Fruit fly (Drosophila melanogaster) whole organism, embryonic: ENCODE measurements around the gene yellow-e.

Experiments used
- Abd-B ChIP-seq: fragments of 200-800 bp; sonication (Bioruptor generic); optimal IDR thresholded peaks from 2 replicates; lab custom pipeline; 2018; ENCODE audit warnings: missing biosample characterization, mild to moderate bottlenecking, missing genetic modification characterization, moderate library complexity
- B-H1 ChIP-seq: fragments of 200-800 bp; sonication (Bioruptor generic); IDR thresholded peaks from 3 replicates; pipeline ENCODE4 v1.3.6; 2022; ENCODE audit warnings: missing biosample characterization, missing genetic modification characterization
- CG11504 ChIP-seq: fragments of 200-800 bp; sonication (Bioruptor generic); optimal IDR thresholded peaks from 3 replicates; lab custom pipeline; 2019; ENCODE audit warnings: missing biosample characterization, mild to moderate bottlenecking, missing genetic modification characterization, moderate library complexity
- CG12155 ChIP-seq: fragments of 200-800 bp; sonication (Bioruptor generic); optimal IDR thresholded peaks from 3 replicates; lab custom pipeline; 2016; ENCODE audit warnings: missing biosample characterization, missing genetic modification characterization
- CG13296 ChIP-seq: fragments of 200-800 bp; sonication (Bioruptor generic); optimal IDR thresholded peaks from 3 replicates; lab custom pipeline; 2018; ENCODE audit warnings: missing biosample characterization, mild to moderate bottlenecking, missing genetic modification characterization
- CG15696 ChIP-seq: fragments of 200-800 bp; sonication (Bioruptor generic); optimal IDR thresholded peaks from 2 replicates; lab custom pipeline; 2019; ENCODE audit warnings: missing biosample characterization, mild to moderate bottlenecking, missing genetic modification characterization, moderate library complexity
- CG16815 ChIP-seq: fragments of 200-800 bp; sonication (Bioruptor generic); optimal IDR thresholded peaks from 3 replicates; lab custom pipeline; 2017; ENCODE audit warnings: missing biosample characterization, mild to moderate bottlenecking, missing genetic modification characterization
- CG17385 ChIP-seq: fragments of 200-800 bp; sonication (Bioruptor generic); optimal IDR thresholded peaks from 3 replicates; lab custom pipeline; 2018; ENCODE audit warnings: missing biosample characterization, mild to moderate bottlenecking, missing genetic modification characterization
- CG2202 ChIP-seq: fragments of 200-800 bp; sonication (Bioruptor generic); optimal IDR thresholded peaks from 2 replicates; lab custom pipeline; 2018; ENCODE audit warnings: missing biosample characterization, mild to moderate bottlenecking, missing genetic modification characterization
- CG3838 ChIP-seq: fragments of 200-800 bp; sonication (Bioruptor generic); optimal IDR thresholded peaks from 3 replicates; lab custom pipeline; 2016; ENCODE audit warnings: missing biosample characterization, missing genetic modification characterization
- CG4360 ChIP-seq: fragments of 200-800 bp; sonication (Bioruptor generic); IDR thresholded peaks from 2 replicates; pipeline ENCODE4 v1.3.6; 2022; ENCODE audit warnings: missing biosample characterization, missing genetic modification characterization
- CG4820 ChIP-seq: fragments of 200-800 bp; sonication (Bioruptor generic); optimal IDR thresholded peaks from 3 replicates; lab custom pipeline; 2016; ENCODE audit warnings: missing biosample characterization, missing genetic modification characterization
- CG6765 ChIP-seq: fragments of 200-800 bp; sonication (Bioruptor generic); optimal IDR thresholded peaks from 3 replicates; lab custom pipeline; 2017; ENCODE audit warnings: missing biosample characterization, mild to moderate bottlenecking, missing genetic modification characterization
- CG8388 ChIP-seq: fragments of 200-800 bp; sonication (Bioruptor generic); optimal IDR thresholded peaks from 2 replicates; lab custom pipeline; 2019; ENCODE audit warnings: missing biosample characterization, mild to moderate bottlenecking, missing genetic modification characterization, moderate library complexity
- CG8765 ChIP-seq: fragments of 200-800 bp; sonication (Bioruptor generic); IDR thresholded peaks from 2 replicates; pipeline ENCODE4 v1.3.6; 2022; ENCODE audit warnings: missing biosample characterization, missing genetic modification characterization
- CG8944 ChIP-seq: fragments of 200-800 bp; sonication (Bioruptor generic); optimal IDR thresholded peaks from 3 replicates; lab custom pipeline; 2016; ENCODE audit warnings: missing biosample characterization, missing genetic modification characterization
- CHES-1-like ChIP-seq: fragments of 200-800 bp; sonication (Bioruptor generic); optimal IDR thresholded peaks from 2 replicates; lab custom pipeline; 2016; ENCODE audit warnings: missing biosample characterization, missing genetic modification characterization
- D ChIP-seq, 2 experiments: fragments of 200-800 bp in 1 of 2; fragments of >200 bp in 1 of 2; sonication (Bioruptor generic) in 1 of 2; optimal IDR thresholded peaks; 2 replicates in 1 of 2; 3 replicates in 1 of 2; lab custom pipeline; 2017; ENCODE audit warnings: mild to moderate bottlenecking in 1 of 2, missing biosample characterization in 1 of 2, missing genetic modification characterization in 1 of 2, missing genetic modification reagents in 1 of 2
- Dek ChIP-seq: fragments of 200-800 bp; sonication (Bioruptor generic); optimal IDR thresholded peaks from 3 replicates; lab custom pipeline; 2019; ENCODE audit warnings: missing biosample characterization, mild to moderate bottlenecking, missing genetic modification characterization, moderate library complexity
- Dp ChIP-seq: fragments of 200-800 bp; sonication (Bioruptor generic); optimal IDR thresholded peaks from 2 replicates; lab custom pipeline; 2018; ENCODE audit warnings: missing biosample characterization, mild to moderate bottlenecking, missing genetic modification characterization, moderate library complexity
- HLH4C ChIP-seq: fragments of 200-800 bp; sonication (Bioruptor generic); IDR thresholded peaks from 3 replicates; pipeline ENCODE4 v1.3.6; 2022; ENCODE audit warnings: missing biosample characterization, missing genetic modification characterization; ENCODE audit not compliant: partially characterized antibody
- Hey ChIP-seq: fragments of 200-800 bp; sonication (Bioruptor generic); optimal IDR thresholded peaks from 3 replicates; lab custom pipeline; 2018; ENCODE audit warnings: missing biosample characterization, mild to moderate bottlenecking, missing genetic modification characterization
- Hsf ChIP-seq: fragments of 200-800 bp; sonication (Bioruptor generic); optimal IDR thresholded peaks from 3 replicates; lab custom pipeline; 2016; ENCODE audit warnings: missing biosample characterization, missing genetic modification characterization
- Kr ChIP-seq: fragments of 200-800 bp; sonication (Bioruptor generic); optimal IDR thresholded peaks from 2 replicates; lab custom pipeline; 2017; ENCODE audit warnings: missing biosample characterization, mild to moderate bottlenecking, missing genetic modification characterization
- NC2α ChIP-seq: fragments of 200-800 bp; sonication (Bioruptor generic); optimal IDR thresholded peaks from 2 replicates; lab custom pipeline; 2016; ENCODE audit warnings: missing biosample characterization, missing genetic modification characterization
- Neu2 ChIP-seq: fragments of 200-800 bp; sonication (Bioruptor generic); optimal IDR thresholded peaks from 3 replicates; lab custom pipeline; 2016; ENCODE audit warnings: missing biosample characterization, missing genetic modification characterization, borderline replicate concordance
- Optix ChIP-seq: fragments of 200-800 bp; sonication (Bioruptor generic); IDR thresholded peaks from 3 replicates; pipeline ENCODE4 v1.3.6; 2022; ENCODE audit warnings: missing biosample characterization, missing genetic modification characterization
- Ptx1 ChIP-seq: fragments of 200-800 bp; sonication (Bioruptor generic); IDR thresholded peaks from 2 replicates; pipeline ENCODE4 v1.3.6; 2022; ENCODE audit warnings: missing biosample characterization, missing genetic modification characterization
- Sry-δ ChIP-seq: fragments of 200-800 bp; sonication (Bioruptor generic); optimal IDR thresholded peaks from 2 replicates; lab custom pipeline; 2016; ENCODE audit warnings: missing biosample characterization, missing genetic modification characterization
- Taf1 ChIP-seq: fragments of 200-800 bp; sonication (Bioruptor generic); IDR thresholded peaks from 2 replicates; pipeline ENCODE4 v1.3.6; 2022; ENCODE audit warnings: missing biosample characterization, missing genetic modification characterization
- Xbp1 ChIP-seq: fragments of 200-800 bp; sonication (Bioruptor generic); optimal IDR thresholded peaks from 3 replicates; lab custom pipeline; 2016; ENCODE audit warnings: missing biosample characterization, mild to moderate bottlenecking, missing genetic modification characterization
- amos ChIP-seq: fragments of 200-800 bp; sonication (Bioruptor generic); IDR thresholded peaks from 2 replicates; pipeline ENCODE4 v1.3.6; 2022; ENCODE audit warnings: missing biosample characterization, missing genetic modification characterization; ENCODE audit not compliant: partially characterized antibody
- crol ChIP-seq: fragments of 200-800 bp; sonication (Bioruptor generic); IDR thresholded peaks from 2 replicates; pipeline ENCODE4 v1.3.6; 2022; ENCODE audit warnings: missing biosample characterization, missing genetic modification characterization
- fd102C ChIP-seq: fragments of 200-800 bp; sonication (Bioruptor generic); optimal IDR thresholded peaks from 2 replicates; lab custom pipeline; 2018; ENCODE audit warnings: missing biosample characterization, mild to moderate bottlenecking, missing genetic modification characterization, moderate library complexity
- gcm ChIP-seq: fragments of 200-800 bp; sonication (Bioruptor generic); optimal IDR thresholded peaks from 2 replicates; lab custom pipeline; 2019; ENCODE audit warnings: missing biosample characterization, mild to moderate bottlenecking, missing genetic modification characterization, moderate library complexity
- hb ChIP-seq: fragments of 200-800 bp; sonication (Bioruptor generic); IDR thresholded peaks from 3 replicates; pipeline ENCODE4 v1.3.6; 2022; ENCODE audit warnings: missing biosample characterization, missing genetic modification characterization; ENCODE audit not compliant: partially characterized antibody
- ind ChIP-seq: fragments of 200-800 bp; sonication (Bioruptor generic); optimal IDR thresholded peaks from 3 replicates; lab custom pipeline; 2016; ENCODE audit warnings: missing biosample characterization, missing genetic modification characterization
- lola ChIP-seq, 3 experiments: fragments of >200 bp in 2 of 3; fragments of 200-800 bp in 1 of 3; sonication (Bioruptor generic) in 1 of 3; optimal IDR thresholded peaks; 2 replicates each; lab custom pipeline; 2017 to 2019; ENCODE audit warnings: missing biosample characterization in 3 of 3, missing genetic modification characterization in 3 of 3, mild to moderate bottlenecking in 1 of 3, moderate library complexity in 1 of 3
- mld ChIP-seq: fragments of 200-800 bp; sonication (Bioruptor generic); IDR thresholded peaks from 3 replicates; pipeline ENCODE4 v1.3.6; 2022; ENCODE audit warnings: missing biosample characterization, missing genetic modification characterization; ENCODE audit not compliant: partially characterized antibody
- nerfin-2 ChIP-seq: fragments of 200-800 bp; sonication (Bioruptor generic); IDR thresholded peaks from 2 replicates; pipeline ENCODE4 v1.3.6; 2022; ENCODE audit warnings: missing biosample characterization, missing genetic modification characterization; ENCODE audit not compliant: partially characterized antibody
- odd ChIP-seq: fragments of 200-800 bp; sonication (Bioruptor generic); optimal IDR thresholded peaks from 2 replicates; lab custom pipeline; 2017; ENCODE audit warnings: missing biosample characterization, mild to moderate bottlenecking, missing genetic modification characterization
- pfk ChIP-seq: fragments of 200-800 bp; sonication (Bioruptor generic); optimal IDR thresholded peaks from 2 replicates; lab custom pipeline; 2018; ENCODE audit warnings: missing biosample characterization, mild to moderate bottlenecking, missing genetic modification characterization, moderate library complexity
- run ChIP-seq: fragments of 200-800 bp; sonication (Bioruptor generic); optimal IDR thresholded peaks from 3 replicates; lab custom pipeline; 2018; ENCODE audit warnings: missing biosample characterization, mild to moderate bottlenecking, missing genetic modification characterization
- shn ChIP-seq: fragments of 200-800 bp; sonication (Bioruptor generic); optimal IDR thresholded peaks from 3 replicates; lab custom pipeline; 2016; ENCODE audit warnings: missing biosample characterization, missing genetic modification characterization
- stc ChIP-seq: fragments of 200-800 bp; sonication (Bioruptor generic); IDR thresholded peaks from 2 replicates; pipeline ENCODE4 v1.3.6; 2022; ENCODE audit warnings: missing biosample characterization, missing genetic modification characterization
- tgo ChIP-seq: fragments of 200-800 bp; sonication (Bioruptor generic); IDR thresholded peaks from 3 replicates; pipeline ENCODE4 v1.3.6; 2022; ENCODE audit warnings: missing biosample characterization, missing genetic modification characterization
- zen2 ChIP-seq: fragments of 200-800 bp; sonication (Bioruptor generic); IDR thresholded peaks from 3 replicates; pipeline ENCODE4 v1.3.6; 2022; ENCODE audit warnings: missing biosample characterization, missing genetic modification characterization; ENCODE audit not compliant: partially characterized antibody
- zf30C ChIP-seq: fragments of 200-800 bp; sonication (Bioruptor generic); optimal IDR thresholded peaks from 3 replicates; lab custom pipeline; 2018; ENCODE audit warnings: missing biosample characterization, mild to moderate bottlenecking, missing genetic modification characterization

Gene yellow-e

DNA sequence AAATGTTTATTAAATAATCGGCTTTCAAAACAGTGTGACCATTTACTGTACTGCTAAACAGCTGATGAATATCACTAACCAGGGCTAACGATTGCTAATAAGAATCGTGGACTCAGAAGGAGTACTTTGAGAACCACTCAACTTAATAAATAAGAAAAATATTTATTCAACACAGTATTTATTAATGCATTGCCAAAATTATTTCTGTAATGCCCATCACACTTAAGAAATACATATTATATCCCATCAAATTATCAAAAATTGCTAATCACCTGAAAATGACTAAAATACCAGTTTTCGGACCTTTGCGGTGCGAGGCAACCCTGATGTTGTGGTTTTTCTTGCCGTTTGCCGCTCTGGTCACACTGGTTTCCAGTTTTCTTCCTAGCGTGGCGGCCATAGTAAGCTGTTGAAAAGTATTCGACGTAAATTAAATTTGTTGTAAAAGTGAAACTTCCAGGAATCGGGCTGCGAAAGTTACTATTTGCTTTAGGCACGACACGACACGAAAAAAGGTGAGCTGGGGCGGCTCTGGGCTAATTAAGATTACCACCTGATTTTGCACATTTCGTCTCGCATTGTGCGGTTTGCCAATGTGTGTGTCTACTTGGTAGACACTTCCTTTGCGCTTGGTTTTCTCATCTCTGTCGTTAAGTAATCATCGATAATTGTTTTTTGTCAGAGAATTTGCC lies 33.2 kb downstream of the yellow-e start, which contains the start of the genes mRpS21 and Droj2 (continued):
- TF ChIP-seq Abd-B = peak; percentile 52
- no peak for TF ChIP-seq D (optimal IDR thresholded peaks at IDR 0.05; lab: Kevin White, UChicago)
- TF ChIP-seq D (GFP tag; optimal IDR thresholded peaks at IDR 0.05; lab: Kevin White, UChicago) = no peak
- TF ChIP-seq Kr = no peak
- TF ChIP-seq Taf1 (GFP tag; lab: Robert Waterston, UW) = no peak
- TF ChIP-seq crol (GFP tag; lab: Robert Waterston, UW) = no peak
- no peak for TF ChIP-seq fd102C
- TF ChIP-seq odd (GFP tag; lab: Kevin White, UChicago) = peak; percentile 37
- TF ChIP-seq CG13296 (GFP tag; lab: Kevin White, UChicago) = peak; percentile 37
- peak; percentile 39 for TF ChIP-seq CG8388
- no peak for TF ChIP-seq zf30C (GFP tag; lab: Kevin White, UChicago)
- no peak for TF ChIP-seq CG17385
- TF ChIP-seq CG8944 (GFP tag; lab: Kevin White, UChicago) = peak; percentile 36
- TF ChIP-seq CG4820 = no peak
- TF ChIP-seq Optix (GFP tag; lab: Robert Waterston, UW) = no peak
- TF ChIP-seq NC2α (GFP tag; lab: Kevin White, UChicago) = no peak
- peak; percentile 61 for TF ChIP-seq Xbp1 (GFP tag; lab: Kevin White, UChicago)
- TF ChIP-seq lola (GFP tag; optimal IDR thresholded peaks at IDR 0.05; lab: Kevin White, UChicago) = peak in 1 of 3 experiments; percentile 58
- no peak for TF ChIP-seq Hey
- TF ChIP-seq tgo (GFP tag; lab: Robert Waterston, UW) = 0 out of 3 replicates have a peak, but pooled peaks have one; percentile 17
- TF ChIP-seq Sry-δ = peak; percentile 41
- TF ChIP-seq stc = no peak
- no peak for TF ChIP-seq B-H1
- TF ChIP-seq CG3838 (GFP tag; lab: Kevin White, UChicago) = peak; percentile 8
- TF ChIP-seq CHES-1-like (GFP tag; lab: Kevin White, UChicago) = peak; percentile 6
- TF ChIP-seq CG16815 = no peak
- TF ChIP-seq CG8765 (GFP tag; lab: Robert Waterston, UW) = no peak
- no peak for TF ChIP-seq gcm (GFP tag; lab: Kevin White, UChicago)
- TF ChIP-seq mld (GFP tag; lab: Robert Waterston, UW) = no peak
- peak; percentile 57 for TF ChIP-seq CG15696 (tag; lab: Kevin White, UChicago)
- TF ChIP-seq run (tag; lab: Kevin White, UChicago) = no peak
- TF ChIP-seq hb (GFP tag; lab: Robert Waterston, UW) = no peak
- TF ChIP-seq Hsf (GFP tag; lab: Kevin White, UChicago) = peak; percentile 34
- TF ChIP-seq ind (GFP tag; lab: Kevin White, UChicago) = peak; percentile 63
- TF ChIP-seq CG12155 = peak; percentile 33
- TF ChIP-seq CG6765 (GFP tag; lab: Kevin White, UChicago) = no peak
- TF ChIP-seq Dp (GFP tag; lab: Kevin White, UChicago) = peak; percentile 37
- peak; percentile 65 for TF ChIP-seq Dek
- TF ChIP-seq Neu2 (GFP tag; lab: Kevin White, UChicago) = no peak
- TF ChIP-seq HLH4C (GFP tag; lab: Robert Waterston, UW) = no peak
- TF ChIP-seq CG2202 (tag; lab: Kevin White, UChicago) = no peak
- no peak for TF ChIP-seq nerfin-2 (GFP tag; lab: Robert Waterston, UW)
- TF ChIP-seq zen2 = no peak
- peak; percentile 37; the same call in 1 of the 2 replicates for TF ChIP-seq Ptx1 (GFP tag; lab: Robert Waterston, UW)
- TF ChIP-seq shn (GFP tag; lab: Kevin White, UChicago) = no peak
- TF ChIP-seq pfk (GFP tag; lab: Kevin White, UChicago) = no peak
- no peak for TF ChIP-seq CG4360 (GFP tag; lab: Robert Waterston, UW)
- peak; percentile 74 for TF ChIP-seq CG11504 (tag; lab: Kevin White, UChicago)
- peak; percentile 28; the same call in 1 of the 2 replicates for TF ChIP-seq amos
